Worm (Caenorhabditis elegans) whole organism, L3 larva: ENCODE data around the gene T19B10.2.

Source experiments
- ZK546.5 ChIP-seq: sonication (generic microtip); optimal IDR thresholded peaks from 2 replicates; lab custom pipeline; 2017; ENCODE audit warnings: missing biosample characterization, missing genetic modification characterization
- aly-2 ChIP-seq: fragments of 150-350 bp; optimal IDR thresholded peaks from 2 replicates; lab custom pipeline; 2014; ENCODE audit warnings: missing biosample characterization, missing genetic modification characterization
- ama-1 ChIP-seq: fragments of 150-350 bp; optimal IDR thresholded peaks from 2 replicates; lab custom pipeline; 2018
- ceh-28 ChIP-seq: fragments of 150-350 bp; optimal IDR thresholded peaks from 2 replicates; lab custom pipeline; 2014; ENCODE audit warnings: missing biosample characterization, missing genetic modification reagents, missing genetic modification characterization
- ceh-9 ChIP-seq: sonication (generic microtip); optimal IDR thresholded peaks from 2 replicates; lab custom pipeline; 2018; ENCODE audit warnings: missing biosample characterization, missing genetic modification characterization
- daf-12 ChIP-seq: fragments of 150-350 bp; optimal IDR thresholded peaks from 2 replicates; lab custom pipeline; 2014; ENCODE audit warnings: missing biosample characterization, missing genetic modification reagents, missing genetic modification characterization
- egl-27 ChIP-seq: sonication (generic microtip); optimal IDR thresholded peaks from 4 replicates; lab custom pipeline; 2017; ENCODE audit warnings: missing biosample characterization, missing genetic modification reagents, missing genetic modification characterization
- egl-5 ChIP-seq: fragments of 150-350 bp; optimal IDR thresholded peaks from 2 replicates; lab custom pipeline; 2017; ENCODE audit warnings: missing biosample characterization, missing genetic modification reagents, missing genetic modification characterization, inconsistent platforms
- elt-2 ChIP-seq: sonication (generic microtip); optimal IDR thresholded peaks from 2 replicates; lab custom pipeline; 2016; ENCODE audit warnings: missing genetic modification reagents, mild to moderate bottlenecking, missing genetic modification characterization, missing compliant biosample characterization
- fkh-10 ChIP-seq: sonication (generic microtip); optimal IDR thresholded peaks from 2 replicates; lab custom pipeline; 2017; ENCODE audit warnings: missing biosample characterization, missing genetic modification reagents, missing genetic modification characterization
- fkh-2 ChIP-seq: fragments of 150-350 bp; optimal IDR thresholded peaks from 2 replicates; lab custom pipeline; 2014; ENCODE audit warnings: missing biosample characterization, missing genetic modification reagents, missing genetic modification characterization
- fos-1 ChIP-seq: fragments of 150-350 bp; optimal IDR thresholded peaks from 2 replicates; lab custom pipeline; 2014; ENCODE audit warnings: missing biosample characterization, missing genetic modification characterization
- hmg-11 ChIP-seq: sonication (generic microtip); optimal IDR thresholded peaks from 2 replicates; lab custom pipeline; 2016; ENCODE audit warnings: missing genetic modification characterization, missing compliant biosample characterization
- jun-1 ChIP-seq: fragments of 150-350 bp; optimal IDR thresholded peaks from 2 replicates; lab custom pipeline; 2014; ENCODE audit warnings: missing biosample characterization, missing genetic modification reagents, missing genetic modification characterization
- lin-15B ChIP-seq: fragments of 150-350 bp; optimal IDR thresholded peaks from 2 replicates; lab custom pipeline; 2014; ENCODE audit warnings: missing biosample characterization, missing genetic modification characterization
- mdl-1 ChIP-seq: fragments of 150-350 bp; optimal IDR thresholded peaks from 2 replicates; lab custom pipeline; 2014; ENCODE audit warnings: missing biosample characterization, missing genetic modification characterization
- mml-1 ChIP-seq: fragments of 150-350 bp; sonication (generic microtip); optimal IDR thresholded peaks from 3 replicates; lab custom pipeline; 2014; ENCODE audit warnings: missing biosample characterization, missing genetic modification characterization
- nfya-1 ChIP-seq: sonication (generic microtip); optimal IDR thresholded peaks from 2 replicates; lab custom pipeline; 2017; ENCODE audit warnings: missing genetic modification characterization, mild to moderate bottlenecking, missing compliant biosample characterization, antibody characterized with exemption, moderate library complexity; ENCODE audit not compliant: insufficient read depth
- nhr-11 ChIP-seq: fragments of 150-350 bp; optimal IDR thresholded peaks from 2 replicates; lab custom pipeline; 2014; ENCODE audit warnings: missing biosample characterization, missing genetic modification characterization
- nhr-12 ChIP-seq: fragments of 150-350 bp; optimal IDR thresholded peaks from 2 replicates; lab custom pipeline; 2014; ENCODE audit warnings: missing biosample characterization, missing genetic modification characterization
- nhr-23 ChIP-seq: fragments of 150-350 bp; optimal IDR thresholded peaks from 2 replicates; lab custom pipeline; 2014; ENCODE audit warnings: missing biosample characterization, missing genetic modification reagents, missing genetic modification characterization
- nhr-237 ChIP-seq: fragments of 150-350 bp; optimal IDR thresholded peaks from 2 replicates; lab custom pipeline; 2014; ENCODE audit warnings: missing biosample characterization, missing genetic modification characterization
- nhr-25 ChIP-seq: sonication (generic microtip); optimal IDR thresholded peaks from 2 replicates; lab custom pipeline; 2017; ENCODE audit warnings: missing biosample characterization, missing genetic modification characterization
- nhr-43 ChIP-seq: sonication (generic microtip); optimal IDR thresholded peaks from 2 replicates; lab custom pipeline; 2016; ENCODE audit warnings: mild to moderate bottlenecking, missing genetic modification characterization, missing compliant biosample characterization; ENCODE audit not compliant: poor library complexity, severe bottlenecking
- nhr-77 ChIP-seq: fragments of 150-350 bp; optimal IDR thresholded peaks from 2 replicates; lab custom pipeline; 2014; ENCODE audit warnings: missing biosample characterization, missing genetic modification characterization
- pha-4 ChIP-seq: fragments of 150-350 bp; optimal IDR thresholded peaks from 2 replicates; lab custom pipeline; 2014; ENCODE audit warnings: missing biosample characterization, missing genetic modification reagents, missing genetic modification characterization
- pqm-1 ChIP-seq: fragments of 150-350 bp; optimal IDR thresholded peaks from 2 replicates; lab custom pipeline; 2017; ENCODE audit warnings: missing biosample characterization, missing genetic modification characterization, inconsistent platforms
- skn-1 ChIP-seq: fragments of 150-350 bp; optimal IDR thresholded peaks from 2 replicates; lab custom pipeline; 2014; ENCODE audit warnings: missing biosample characterization, missing genetic modification characterization
- snpc-4 ChIP-seq: fragments of 150-350 bp; optimal IDR thresholded peaks from 2 replicates; lab custom pipeline; 2014; ENCODE audit warnings: missing biosample characterization, missing genetic modification characterization
- tbx-2 ChIP-seq: sonication (generic microtip); optimal IDR thresholded peaks from 2 replicates; lab custom pipeline; 2016; ENCODE audit warnings: mild to moderate bottlenecking, missing genetic modification characterization, missing compliant biosample characterization
- unc-39 ChIP-seq: sonication (generic microtip); optimal IDR thresholded peaks from 4 replicates; lab custom pipeline; 2017; ENCODE audit warnings: missing biosample characterization, missing genetic modification characterization
- unc-62 ChIP-seq: fragments of 150-350 bp; sonication (generic microtip); optimal IDR thresholded peaks from 4 replicates; lab custom pipeline; 2014; ENCODE audit warnings: missing biosample characterization, missing genetic modification reagents, missing genetic modification characterization
- zag-1 ChIP-seq: fragments of 150-350 bp; optimal IDR thresholded peaks from 2 replicates; lab custom pipeline; 2014; ENCODE audit warnings: missing biosample characterization, missing genetic modification characterization
- ztf-11 ChIP-seq: fragments of 150-350 bp; optimal IDR thresholded peaks from 2 replicates; lab custom pipeline; 2014; ENCODE audit warnings: missing biosample characterization, missing genetic modification characterization
- ztf-4 ChIP-seq: fragments of 150-350 bp; optimal IDR thresholded peaks from 2 replicates; lab custom pipeline; 2014; ENCODE audit warnings: missing biosample characterization, missing genetic modification characterization

T19B10.2 gene

DNA sequence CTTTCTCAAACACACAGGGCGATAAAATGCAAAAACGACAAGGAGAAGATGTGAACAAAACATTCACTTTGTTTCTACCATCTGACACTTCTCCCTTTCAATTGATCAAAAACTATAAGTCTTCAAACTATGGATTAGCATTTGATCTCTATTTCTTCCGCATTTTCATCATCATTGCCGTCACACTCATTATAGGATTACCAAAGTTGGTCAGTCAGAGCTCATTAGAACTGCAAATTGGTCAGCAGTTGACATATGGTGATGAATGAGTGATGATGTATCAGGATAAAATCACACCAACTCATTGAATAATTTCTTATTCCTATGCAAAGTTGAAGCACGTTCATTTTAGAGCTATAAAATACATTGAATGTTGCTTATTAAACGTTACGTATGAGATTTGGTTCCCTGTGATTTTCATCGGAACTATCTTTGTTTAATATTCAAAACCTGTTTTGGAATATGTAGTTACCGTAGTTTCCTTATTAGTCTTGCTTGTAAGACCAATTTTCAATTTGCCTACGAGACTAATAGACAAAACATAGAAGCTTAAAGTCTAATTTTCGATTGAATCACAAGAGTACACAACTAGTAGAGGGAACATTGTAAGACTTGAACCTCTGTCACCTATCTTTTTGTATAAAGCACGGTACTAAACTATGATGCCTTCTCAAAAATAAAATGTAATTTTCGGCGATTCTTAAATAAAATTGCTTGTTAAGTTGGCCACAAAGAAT, 11.5 kb upstream of the T19B10.2 start:
- TF ChIP-seq skn-1 (tag; lab: Kevin White, UChicago) (no peak), ceh-9 (no peak), ztf-11 (tag; lab: Kevin White, UChicago) (no peak), aly-2 (no peak), snpc-4 (no peak), unc-39 (tag; lab: Kevin White, UChicago) (no peak), mdl-1 (no peak), fkh-2 (tag; lab: Kevin White, UChicago) (no peak), ztf-4 (tag; lab: Kevin White, UChicago) (no peak), pqm-1 (tag; lab: Kevin White, UChicago) (no peak)

ce11 chrV:11211323-11211722, 9.8 kb upstream of the T19B10.2 start:
- TF ChIP-seq jun-1 (tag; lab: Kevin White, UChicago) = no peak
- TF ChIP-seq egl-5 (tag; lab: Kevin White, UChicago) = peak; percentile 5

DNA sequence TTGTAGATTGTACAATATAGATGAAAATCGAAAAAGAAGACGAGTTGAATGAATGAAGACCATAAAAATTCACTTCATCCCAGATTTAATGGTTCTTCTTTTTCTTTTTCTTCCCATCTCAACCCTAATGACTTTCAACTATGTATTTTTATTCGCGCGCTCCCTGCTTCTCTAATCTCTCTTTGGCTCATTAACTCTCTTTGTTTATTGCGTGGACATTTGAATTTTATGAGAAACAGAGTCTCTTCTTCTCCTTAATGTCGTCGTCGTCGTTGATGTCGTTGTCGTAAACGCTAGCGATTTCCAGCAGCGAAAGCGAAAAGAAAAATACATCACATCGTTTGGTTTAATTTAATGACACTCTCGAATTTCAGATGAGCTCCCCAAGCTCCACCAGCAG, 6.5 kb upstream of the T19B10.2 start:
- TF ChIP-seq egl-5 (tag; lab: Kevin White, UChicago) (peak; percentile 82), nhr-12 (tag; lab: Kevin White, UChicago) (no peak)

ce11 chrV:11216137-11216536, 5.0 kb upstream of the T19B10.2 start:
- TF ChIP-seq ztf-11 (tag; lab: Kevin White, UChicago) = no peak
- no peak for TF ChIP-seq jun-1 (tag; lab: Kevin White, UChicago)
- no peak for TF ChIP-seq pha-4 (tag; lab: Kevin White, UChicago)
- TF ChIP-seq mml-1 (tag; lab: Kevin White, UChicago) = no peak
- TF ChIP-seq mdl-1 = no peak
- TF ChIP-seq unc-39 (tag; lab: Kevin White, UChicago) = no peak
- no peak for TF ChIP-seq fkh-10 (GFP tag; lab: Kevin White, UChicago)
- TF ChIP-seq nhr-43 (tag; lab: Kevin White, UChicago) = no peak
- no peak for TF ChIP-seq ceh-9
- no peak for TF ChIP-seq nhr-23
- TF ChIP-seq snpc-4 = no peak
- no peak for TF ChIP-seq unc-62 (GFP tag; lab: Kevin White, UChicago)
- no peak for TF ChIP-seq elt-2 (tag; lab: Kevin White, UChicago)
- TF ChIP-seq ZK546.5 (tag; lab: Kevin White, UChicago) = no peak
- TF ChIP-seq nhr-237 = no peak
- no peak for TF ChIP-seq ama-1 (lab: Kevin White, UChicago)
- no peak for TF ChIP-seq hmg-11
- no peak for TF ChIP-seq nhr-77 (tag; lab: Kevin White, UChicago)
- no peak for TF ChIP-seq nhr-11 (tag; lab: Kevin White, UChicago)

- TF ChIP-seq nhr-237 (no peak), fos-1 (no peak), nhr-11 (tag; lab: Kevin White, UChicago) (no peak), nfya-1 (tag; lab: Kevin White, UChicago) (no peak), elt-2 (tag; lab: Kevin White, UChicago) (peak; percentile 17), pqm-1 (tag; lab: Kevin White, UChicago) (peak; percentile 18)
Measured at ce11 chrV:11217394-11217793, 3.7 kb upstream of the T19B10.2 start, which contains the start of gene cyp-29A2. cyp-29A2 (plus strand) TSS chrV:11217583.

- TF ChIP-seq ceh-28 (tag; lab: Kevin White, UChicago) (no peak), snpc-4 (no peak), hmg-11 (no peak), zag-1 (tag; lab: Kevin White, UChicago) (no peak), fkh-10 (GFP tag; lab: Kevin White, UChicago) (no peak), daf-12 (tag; lab: Kevin White, UChicago) (no peak), nhr-77 (tag; lab: Kevin White, UChicago) (no peak), tbx-2 (tag; lab: Kevin White, UChicago) (no peak), pha-4 (tag; lab: Kevin White, UChicago) (no peak), nhr-25 (tag; lab: Kevin White, UChicago) (no peak), nhr-12 (tag; lab: Kevin White, UChicago) (no peak), skn-1 (tag; lab: Kevin White, UChicago) (no peak), egl-27 (tag; lab: Kevin White, UChicago) (no peak), nhr-43 (tag; lab: Kevin White, UChicago) (no peak), nfya-1 (tag; lab: Kevin White, UChicago) (no peak), unc-62 (GFP tag; lab: Kevin White, UChicago) (no peak), jun-1 (tag; lab: Kevin White, UChicago) (no peak), nhr-237 (no peak), fos-1 (no peak), lin-15B (no peak)
Measured at ce11 chrV:11220415-11220814, 687 bp upstream of the T19B10.2 start.
